Fruit fly (Drosophila melanogaster) whole organism, embryonic: ENCODE measurements around the gene ana1.
A peak's percentile ranks its signal among the peaks of the same experiment; 100 is the strongest.

Experiments used
- ATbp ChIP-seq: fragments of 200-800 bp; sonication (Bioruptor generic); optimal IDR thresholded peaks from 2 replicates; lab custom pipeline; 2017; ENCODE audit warnings: missing biosample characterization, mild to moderate bottlenecking, missing genetic modification characterization, missing genetic modification reagents
- Aef1 ChIP-seq: fragments of 200-800 bp; sonication (Bioruptor generic); IDR thresholded peaks from 3 replicates; pipeline ENCODE4 v1.3.6; 2022; ENCODE audit warnings: missing biosample characterization, missing genetic modification characterization
- B-H1 ChIP-seq: fragments of 200-800 bp; sonication (Bioruptor generic); IDR thresholded peaks from 3 replicates; pipeline ENCODE4 v1.3.6; 2022; ENCODE audit warnings: missing biosample characterization, missing genetic modification characterization
- CG11504 ChIP-seq: fragments of 200-800 bp; sonication (Bioruptor generic); optimal IDR thresholded peaks from 3 replicates; lab custom pipeline; 2019; ENCODE audit warnings: missing biosample characterization, mild to moderate bottlenecking, missing genetic modification characterization, moderate library complexity
- CG11723 ChIP-seq: fragments of 200-800 bp; sonication (Bioruptor generic); optimal IDR thresholded peaks from 2 replicates; lab custom pipeline; 2017; ENCODE audit warnings: missing biosample characterization, mild to moderate bottlenecking, missing genetic modification characterization
- CG12942 ChIP-seq: fragments of 200-800 bp; sonication (Bioruptor generic); optimal IDR thresholded peaks from 3 replicates; lab custom pipeline; 2016; ENCODE audit warnings: missing biosample characterization, missing genetic modification characterization
- CG13894 ChIP-seq: fragments of 200-800 bp; sonication (Bioruptor generic); optimal IDR thresholded peaks from 3 replicates; lab custom pipeline; 2018; ENCODE audit warnings: missing biosample characterization, mild to moderate bottlenecking, missing genetic modification characterization, moderate library complexity
- CG14050 ChIP-seq: fragments of 200-800 bp; sonication (Bioruptor generic); IDR thresholded peaks from 3 replicates; pipeline ENCODE4 v1.3.6; 2022; ENCODE audit warnings: missing biosample characterization, missing genetic modification characterization
- CG14441 ChIP-seq: fragments of 200-800 bp; sonication (Bioruptor generic); IDR thresholded peaks from 2 replicates; pipeline ENCODE4 v1.3.6; 2022; ENCODE audit warnings: missing biosample characterization, missing genetic modification characterization
- CG14965 ChIP-seq: fragments of 200-800 bp; sonication (Bioruptor generic); optimal IDR thresholded peaks from 2 replicates; lab custom pipeline; 2016; ENCODE audit warnings: missing biosample characterization, missing genetic modification characterization, borderline replicate concordance
- CG1647 ChIP-seq: fragments of 200-800 bp; sonication (Bioruptor generic); optimal IDR thresholded peaks from 3 replicates; lab custom pipeline; 2016; ENCODE audit warnings: missing biosample characterization, missing genetic modification characterization
- CG17385 ChIP-seq: fragments of 200-800 bp; sonication (Bioruptor generic); optimal IDR thresholded peaks from 3 replicates; lab custom pipeline; 2018; ENCODE audit warnings: missing biosample characterization, mild to moderate bottlenecking, missing genetic modification characterization
- CG17802 ChIP-seq: fragments of 200-800 bp; sonication (Bioruptor generic); optimal IDR thresholded peaks from 2 replicates; lab custom pipeline; 2018; ENCODE audit warnings: missing biosample characterization, mild to moderate bottlenecking, missing genetic modification characterization, moderate library complexity
- CG32532 ChIP-seq: fragments of 200-800 bp; sonication (Bioruptor generic); IDR thresholded peaks from 2 replicates; pipeline ENCODE4 v1.3.6; 2022; ENCODE audit warnings: missing biosample characterization, missing genetic modification characterization
- CG32772 ChIP-seq: fragments of 200-800 bp; sonication (Bioruptor generic); IDR thresholded peaks from 2 replicates; pipeline ENCODE4 v1.3.6; 2022; ENCODE audit warnings: missing biosample characterization, missing genetic modification characterization
- CG4854 ChIP-seq: fragments of 200-800 bp; sonication (Bioruptor generic); optimal IDR thresholded peaks from 2 replicates; lab custom pipeline; 2016; ENCODE audit warnings: missing biosample characterization, missing genetic modification characterization, inconsistent platforms
- CG7357 ChIP-seq: fragments of 200-800 bp; sonication (Bioruptor generic); IDR thresholded peaks from 3 replicates; pipeline ENCODE4 v1.3.6; 2022; ENCODE audit warnings: missing biosample characterization, missing genetic modification characterization
- CG7963 ChIP-seq: fragments of 200-800 bp; sonication (Bioruptor generic); IDR thresholded peaks from 3 replicates; pipeline ENCODE4 v1.3.6; 2022; ENCODE audit warnings: missing biosample characterization, missing genetic modification characterization; ENCODE audit not compliant: partially characterized antibody
- CG8290 ChIP-seq, 3 experiments: fragments of 200-800 bp; sonication (Bioruptor generic); optimal IDR thresholded peaks; 2 replicates each; lab custom pipeline; 2016 to 2019; ENCODE audit warnings: missing biosample characterization in 3 of 3, missing genetic modification characterization in 3 of 3, mild to moderate bottlenecking in 2 of 3, moderate library complexity in 1 of 3
- CG9609 ChIP-seq: fragments of 200-800 bp; sonication (Bioruptor generic); optimal IDR thresholded peaks from 3 replicates; lab custom pipeline; 2016; ENCODE audit warnings: missing biosample characterization, missing genetic modification characterization
- Dad ChIP-seq: fragments of 200-800 bp; sonication (Bioruptor generic); optimal IDR thresholded peaks from 3 replicates; lab custom pipeline; 2016; ENCODE audit warnings: missing biosample characterization, missing genetic modification characterization
- Doc3 ChIP-seq: fragments of 200-800 bp; sonication (Bioruptor generic); IDR thresholded peaks from 3 replicates; pipeline ENCODE4 v1.3.6; 2022; ENCODE audit warnings: missing biosample characterization, missing genetic modification characterization; ENCODE audit not compliant: partially characterized antibody
- Drgx ChIP-seq: fragments of 200-800 bp; sonication (Bioruptor generic); IDR thresholded peaks from 2 replicates; pipeline ENCODE4 v1.3.6; 2022; ENCODE audit warnings: missing biosample characterization, missing genetic modification characterization
- Elba2 ChIP-seq: fragments of 200-800 bp; sonication (Bioruptor generic); optimal IDR thresholded peaks from 3 replicates; lab custom pipeline; 2016; ENCODE audit warnings: missing biosample characterization, missing genetic modification characterization
- HLH4C ChIP-seq: fragments of 200-800 bp; sonication (Bioruptor generic); IDR thresholded peaks from 3 replicates; pipeline ENCODE4 v1.3.6; 2022; ENCODE audit warnings: missing biosample characterization, missing genetic modification characterization; ENCODE audit not compliant: partially characterized antibody
- Hmx ChIP-seq: fragments of 200-800 bp; sonication (Bioruptor generic); optimal IDR thresholded peaks from 2 replicates; lab custom pipeline; 2016; ENCODE audit warnings: missing biosample characterization, missing genetic modification characterization
- MTF-1 ChIP-seq: fragments of 200-800 bp; sonication (Bioruptor generic); optimal IDR thresholded peaks from 2 replicates; lab custom pipeline; 2018; ENCODE audit warnings: missing biosample characterization, mild to moderate bottlenecking, missing genetic modification characterization, borderline replicate concordance
- Nf-YB ChIP-seq: fragments of 200-800 bp; sonication (Bioruptor generic); optimal IDR thresholded peaks from 3 replicates; lab custom pipeline; 2019; ENCODE audit warnings: missing biosample characterization, mild to moderate bottlenecking, missing genetic modification characterization, moderate library complexity
- Scr ChIP-seq: fragments of 200-800 bp; sonication (Bioruptor generic); IDR thresholded peaks from 2 replicates; pipeline ENCODE4 v1.3.6; 2022; ENCODE audit warnings: missing biosample characterization, missing genetic modification characterization; ENCODE audit not compliant: partially characterized antibody
- Six4 ChIP-seq: fragments of 200-800 bp; sonication (Bioruptor generic); optimal IDR thresholded peaks from 2 replicates; lab custom pipeline; 2016; ENCODE audit warnings: missing biosample characterization, missing genetic modification characterization
- Tbp ChIP-seq: fragments of >200 bp; optimal IDR thresholded peaks from 2 replicates; lab custom pipeline; 2018; ENCODE audit warnings: missing biosample characterization, missing genetic modification characterization
- al ChIP-seq: fragments of 200-800 bp; sonication (Bioruptor generic); IDR thresholded peaks from 2 replicates; pipeline ENCODE4 v1.3.6; 2022; ENCODE audit warnings: missing biosample characterization, missing genetic modification characterization
- corto ChIP-seq: fragments of 200-800 bp; sonication (Bioruptor generic); optimal IDR thresholded peaks from 2 replicates; lab custom pipeline; 2016; ENCODE audit warnings: missing biosample characterization, mild to moderate bottlenecking, missing genetic modification characterization, moderate library complexity
- dati ChIP-seq: fragments of 200-800 bp; sonication (Bioruptor generic); IDR thresholded peaks from 2 replicates; pipeline ENCODE4 v1.3.6; 2022; ENCODE audit warnings: missing biosample characterization, missing genetic modification characterization
- dm ChIP-seq: fragments of 200-800 bp; sonication (Bioruptor generic); optimal IDR thresholded peaks from 3 replicates; lab custom pipeline; 2016; ENCODE audit warnings: missing biosample characterization, missing genetic modification characterization
- ems ChIP-seq: fragments of 200-800 bp; sonication (Bioruptor generic); optimal IDR thresholded peaks from 3 replicates; lab custom pipeline; 2016; ENCODE audit warnings: missing biosample characterization, missing genetic modification characterization
- fd64A ChIP-seq: fragments of 200-800 bp; sonication (Bioruptor generic); optimal IDR thresholded peaks from 3 replicates; lab custom pipeline; 2018; ENCODE audit warnings: missing biosample characterization, mild to moderate bottlenecking, missing genetic modification characterization
- gem ChIP-seq: fragments of 200-800 bp; sonication (Bioruptor generic); optimal IDR thresholded peaks from 2 replicates; lab custom pipeline; 2019; ENCODE audit warnings: missing biosample characterization, mild to moderate bottlenecking, missing genetic modification characterization, moderate library complexity
- gsb ChIP-seq: fragments of 200-800 bp; sonication (Bioruptor generic); IDR thresholded peaks from 2 replicates; pipeline ENCODE4 v1.3.6; 2022; ENCODE audit warnings: missing biosample characterization, missing genetic modification characterization
- hb ChIP-seq: fragments of 200-800 bp; sonication (Bioruptor generic); IDR thresholded peaks from 3 replicates; pipeline ENCODE4 v1.3.6; 2022; ENCODE audit warnings: missing biosample characterization, missing genetic modification characterization; ENCODE audit not compliant: partially characterized antibody
- hbn ChIP-seq: fragments of 200-800 bp; sonication (Bioruptor generic); IDR thresholded peaks from 2 replicates; pipeline ENCODE4 v1.3.6; 2022; ENCODE audit warnings: missing biosample characterization, missing genetic modification characterization; ENCODE audit not compliant: partially characterized antibody
- kni ChIP-seq: fragments of 200-800 bp; sonication (Bioruptor generic); optimal IDR thresholded peaks from 3 replicates; lab custom pipeline; 2017; ENCODE audit warnings: mild to moderate bottlenecking, missing biosample characterization, missing genetic modification reagents, missing genetic modification characterization
- mirr ChIP-seq: fragments of 200-800 bp; sonication (Bioruptor generic); optimal IDR thresholded peaks from 3 replicates; lab custom pipeline; 2018; ENCODE audit warnings: missing biosample characterization, mild to moderate bottlenecking, missing genetic modification characterization
- nerfin-1 ChIP-seq: fragments of 200-800 bp; sonication (Bioruptor generic); optimal IDR thresholded peaks from 3 replicates; lab custom pipeline; 2019; ENCODE audit warnings: missing biosample characterization, mild to moderate bottlenecking, missing genetic modification characterization, moderate library complexity
- nerfin-2 ChIP-seq: fragments of 200-800 bp; sonication (Bioruptor generic); IDR thresholded peaks from 2 replicates; pipeline ENCODE4 v1.3.6; 2022; ENCODE audit warnings: missing biosample characterization, missing genetic modification characterization; ENCODE audit not compliant: partially characterized antibody
- run ChIP-seq: fragments of 200-800 bp; sonication (Bioruptor generic); optimal IDR thresholded peaks from 3 replicates; lab custom pipeline; 2018; ENCODE audit warnings: missing biosample characterization, mild to moderate bottlenecking, missing genetic modification characterization
- seq ChIP-seq: fragments of 200-800 bp; sonication (Bioruptor generic); IDR thresholded peaks from 2 replicates; pipeline ENCODE4 v1.3.6; 2022; ENCODE audit warnings: missing biosample characterization, missing genetic modification characterization
- trem ChIP-seq: fragments of 200-800 bp; optimal IDR thresholded peaks from 3 replicates; lab custom pipeline; 2019; ENCODE audit warnings: missing biosample characterization, mild to moderate bottlenecking, missing genetic modification characterization, moderate library complexity
- tup ChIP-seq: fragments of 200-800 bp; sonication (Bioruptor generic); optimal IDR thresholded peaks from 2 replicates; lab custom pipeline; 2016; ENCODE audit warnings: missing biosample characterization, mild to moderate bottlenecking, missing genetic modification characterization, moderate library complexity

Gene ana1

dm6 chr3R:24572540-24573043, 42.2 kb downstream of the ana1 start (continued):
- TF ChIP-seq CG14965 (GFP tag; lab: Kevin White, UChicago) = peak; percentile 16
- TF ChIP-seq CG4854 (GFP tag; lab: Kevin White, UChicago) = peak; percentile 96
- peak; percentile 97 for TF ChIP-seq run
- peak; percentile 99 for TF ChIP-seq CG13894 (tag; lab: Kevin White, UChicago)
- peak; percentile 98 for TF ChIP-seq Aef1 (GFP tag; lab: Robert Waterston, UW)
- peak; percentile 91 for TF ChIP-seq trem (tag; lab: Kevin White, UChicago)
- peak; percentile 90 for TF ChIP-seq CG8290 (GFP tag; optimal IDR thresholded peaks at IDR 0.05; lab: Kevin White, UChicago)
- TF ChIP-seq CG8290 (tag; optimal IDR thresholded peaks at IDR 0.05; lab: Kevin White, UChicago) = peak; percentile 62 to 92
- TF ChIP-seq Hmx (GFP tag; lab: Kevin White, UChicago) = peak; percentile 92
- TF ChIP-seq dm (GFP tag; lab: Kevin White, UChicago) = peak; percentile 87
- peak; percentile 98 for TF ChIP-seq gem (tag; lab: Kevin White, UChicago)
- TF ChIP-seq Drgx (GFP tag; lab: Robert Waterston, UW) = peak; percentile 99
- TF ChIP-seq CG17385 = peak; percentile 97
- TF ChIP-seq gsb (GFP tag; lab: Robert Waterston, UW) = peak; percentile 97
- TF ChIP-seq CG7357 (GFP tag; lab: Robert Waterston, UW) = peak; percentile 90
- TF ChIP-seq CG32772 (GFP tag; lab: Robert Waterston, UW) = peak; percentile 98
- peak; percentile 86 for TF ChIP-seq Nf-YB (GFP tag; lab: Kevin White, UChicago)
- peak; percentile 81 for TF ChIP-seq CG17802 (tag; lab: Kevin White, UChicago)
- TF ChIP-seq CG14050 (GFP tag; lab: Robert Waterston, UW) = peak; percentile 98
- TF ChIP-seq CG11504 (tag; lab: Kevin White, UChicago) = peak; percentile 96
- no peak for TF ChIP-seq HLH4C (GFP tag; lab: Robert Waterston, UW)
- TF ChIP-seq B-H1 = peak; percentile 98
- peak; percentile 99 for TF ChIP-seq CG32532 (GFP tag; lab: Robert Waterston, UW)
- peak; percentile 96 for TF ChIP-seq al (GFP tag; lab: Robert Waterston, UW)
- peak; percentile 97 for TF ChIP-seq dati (GFP tag; lab: Robert Waterston, UW)
- peak; percentile 91 for TF ChIP-seq MTF-1 (GFP tag; lab: Kevin White, UChicago)
- peak; percentile 84 for TF ChIP-seq kni (GFP tag; lab: Kevin White, UChicago)
- peak; percentile 99 for TF ChIP-seq seq (GFP tag; lab: Robert Waterston, UW)
- peak; percentile 95 for TF ChIP-seq CG11723 (GFP tag; lab: Kevin White, UChicago)
- TF ChIP-seq fd64A (GFP tag; lab: Kevin White, UChicago) = peak; percentile 94
- TF ChIP-seq Dad (GFP tag; lab: Kevin White, UChicago) = peak; percentile 95
- TF ChIP-seq CG12942 (GFP tag; lab: Kevin White, UChicago) = peak; percentile 94
- TF ChIP-seq hb (GFP tag; lab: Robert Waterston, UW) = no peak
- TF ChIP-seq Doc3 (GFP tag; lab: Robert Waterston, UW) = no peak
- TF ChIP-seq CG1647 (GFP tag; lab: Kevin White, UChicago) = peak; percentile 97
- TF ChIP-seq ems = peak; percentile 98
- peak; percentile 92 for TF ChIP-seq CG9609
- no peak for TF ChIP-seq nerfin-2 (GFP tag; lab: Robert Waterston, UW)
- no peak for TF ChIP-seq Scr (GFP tag; lab: Robert Waterston, UW)
- peak; percentile 98 for TF ChIP-seq CG14441 (GFP tag; lab: Robert Waterston, UW)
- TF ChIP-seq hbn (GFP tag; lab: Robert Waterston, UW) = no peak
- TF ChIP-seq Six4 = peak; percentile 96
- TF ChIP-seq tup (GFP tag; lab: Kevin White, UChicago) = peak; percentile 94
- TF ChIP-seq Tbp (GFP tag; lab: Kevin White, UChicago) = no peak
- peak; percentile 99 for TF ChIP-seq corto (GFP tag; lab: Kevin White, UChicago)
- TF ChIP-seq mirr = peak; percentile 94
- TF ChIP-seq CG7963 (GFP tag; lab: Robert Waterston, UW) = no peak
- TF ChIP-seq nerfin-1 = peak; percentile 94
- peak; percentile 98 for TF ChIP-seq ATbp (GFP tag; lab: Kevin White, UChicago)
- TF ChIP-seq Elba2 (GFP tag; lab: Kevin White, UChicago) = no peak
